Worm (Caenorhabditis elegans) whole organism, L2 larva: ENCODE measurements around the gene Y57G11C.42.

Experiments
- R02D3.7 ChIP-seq: fragments of 150-350 bp; optimal IDR thresholded peaks from 2 replicates; lab custom pipeline; 2014; ENCODE audit warnings: missing biosample characterization, missing genetic modification characterization
- aly-2 ChIP-seq: fragments of 150-350 bp; optimal IDR thresholded peaks from 2 replicates; lab custom pipeline; 2014; ENCODE audit warnings: missing biosample characterization, missing genetic modification characterization
- mdl-1 ChIP-seq, 2 experiments: fragments of 150-350 bp in 1 of 2; sonication (generic microtip) in 1 of 2; optimal IDR thresholded peaks; 2 replicates each; lab custom pipeline; 2017; ENCODE audit warnings: missing biosample characterization in 2 of 2, missing genetic modification characterization in 2 of 2
- sma-3 ChIP-seq: sonication (generic microtip); optimal IDR thresholded peaks from 2 replicates; lab custom pipeline; 2016; ENCODE audit warnings: missing genetic modification reagents, missing genetic modification characterization, missing compliant biosample characterization
- unc-62 ChIP-seq: fragments of 150-350 bp; optimal IDR thresholded peaks from 2 replicates; lab custom pipeline; 2014; ENCODE audit warnings: missing biosample characterization, missing genetic modification reagents, missing genetic modification characterization

ce11 chrIV:14706302-14706701 lies 22.0 kb upstream of the Y57G11C.42 start, which contains the start of gene Y57G11C.41:
- TF ChIP-seq R02D3.7 (no peak), sma-3 (GFP tag; lab: Kevin White, UChicago) (no peak), mdl-1 (tag; optimal IDR thresholded peaks at IDR 0.05; lab: Kevin White, UChicago) (no peak), aly-2 (no peak), unc-62 (GFP tag; lab: Kevin White, UChicago) (no peak)
